Fruit fly (Drosophila melanogaster): ENCODE results near the gene CG14294.
A peak's percentile ranks its signal among the peaks of the same experiment; 100 is the strongest.

Gene CG14294

DNA sequence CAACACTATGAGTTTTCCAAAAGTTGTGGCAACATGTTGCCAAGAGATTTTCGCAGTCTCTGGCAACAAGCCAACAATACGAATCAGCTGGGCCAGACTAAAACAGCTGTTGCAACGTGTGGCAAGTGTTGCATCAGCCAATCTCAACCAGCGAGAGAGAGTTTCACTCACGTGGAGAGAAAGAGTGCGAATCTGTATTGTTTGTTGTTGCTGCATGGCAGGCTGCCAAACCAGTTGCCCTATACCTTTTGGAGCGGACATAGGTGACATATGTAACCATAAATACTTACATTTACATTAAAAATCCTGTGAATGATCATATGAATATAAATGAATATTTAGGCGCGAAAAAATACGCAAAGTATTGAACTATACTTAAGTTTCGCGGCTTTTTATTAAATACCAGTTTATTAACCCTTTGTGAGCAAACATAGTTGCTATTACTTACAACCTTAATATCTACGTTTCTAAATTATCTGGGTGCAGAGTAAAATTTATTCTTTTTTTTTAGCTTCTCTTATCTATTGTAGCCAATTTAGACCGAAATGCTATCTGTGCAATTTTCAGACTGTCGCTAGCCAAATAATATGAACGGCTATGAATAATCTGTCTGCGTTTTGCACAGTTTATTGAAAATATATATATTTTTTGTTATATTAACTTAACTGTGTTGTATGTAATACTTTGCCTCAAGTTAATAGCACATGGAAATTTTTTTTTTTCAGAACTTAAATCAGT is 12.0 kb upstream of the CG14294 start (continued):
- TF ChIP-seq CG12659 (GFP tag; optimal IDR thresholded peaks at IDR 0.05) = peak; percentile 6
- TF ChIP-seq MTF-1 (GFP tag; optimal IDR thresholded peaks at IDR 0.05; ENCODE audit: borderline replicate concordance) = no peak
- TF ChIP-seq Drgx (GFP tag; IDR thresholded peaks at IDR 0.05) = peak; percentile 58
- no peak for TF ChIP-seq ab (GFP tag; optimal IDR thresholded peaks at IDR 0.05)
- no peak for TF ChIP-seq Ada2b (GFP tag; IDR thresholded peaks at IDR 0.05)
- TF ChIP-seq abd-A (tag; optimal IDR thresholded peaks at IDR 0.05) = no peak
- no peak for TF ChIP-seq CG9797 (GFP tag; optimal IDR thresholded peaks at IDR 0.05)
- no peak for TF ChIP-seq CG12104 (GFP tag; optimal IDR thresholded peaks at IDR 0.05)
- no peak for TF ChIP-seq Hmr (GFP tag; optimal IDR thresholded peaks at IDR 0.05)
- no peak for TF ChIP-seq CG13296 (GFP tag; optimal IDR thresholded peaks at IDR 0.05)
- TF ChIP-seq ems (GFP tag; optimal IDR thresholded peaks at IDR 0.05) = peak; percentile 42
- TF ChIP-seq crol (GFP tag; IDR thresholded peaks at IDR 0.05) = no peak
- no peak for TF ChIP-seq dimm (GFP tag; IDR thresholded peaks at IDR 0.05)
- no peak for TF ChIP-seq Fer3 (tag; optimal IDR thresholded peaks at IDR 0.05)
- TF ChIP-seq CG7271 (tag; optimal IDR thresholded peaks at IDR 0.05) = no peak
- peak; percentile 39 for TF ChIP-seq Hmx (GFP tag; optimal IDR thresholded peaks at IDR 0.05)
- TF ChIP-seq dmrt11E (tag; optimal IDR thresholded peaks at IDR 0.05) = peak; percentile 7
- TF ChIP-seq CG6175 (GFP tag; IDR thresholded peaks at IDR 0.05) = peak; percentile 69; the same call in 1 of the 3 replicates
- TF ChIP-seq CG2712 (tag; optimal IDR thresholded peaks at IDR 0.05) = peak; percentile 9
- peak; percentile 37 for TF ChIP-seq Sox100B (GFP tag; optimal IDR thresholded peaks at IDR 0.05)
- no peak for TF ChIP-seq Nf-YC (tag; optimal IDR thresholded peaks at IDR 0.05)
- peak; percentile 23; the same call in 1 of the 2 replicates for TF ChIP-seq CG10366 (GFP tag; IDR thresholded peaks at IDR 0.05)
- TF ChIP-seq tll (GFP tag; optimal IDR thresholded peaks at IDR 0.05) = no peak
- no peak for TF ChIP-seq CG2875 (GFP tag; optimal IDR thresholded peaks at IDR 0.05)
- no peak for TF ChIP-seq trem (tag; optimal IDR thresholded peaks at IDR 0.05)
- TF ChIP-seq Atf3 (GFP tag; optimal IDR thresholded peaks at IDR 0.05) = no peak
- no peak for TF ChIP-seq sug (tag; optimal IDR thresholded peaks at IDR 0.05)
- TF ChIP-seq CG3838 (GFP tag; optimal IDR thresholded peaks at IDR 0.05) = no peak
- TF ChIP-seq da (GFP tag; optimal IDR thresholded peaks at IDR 0.05) = no peak
- no peak for TF ChIP-seq CG18619 (GFP tag; optimal IDR thresholded peaks at IDR 0.05)
- no peak for TF ChIP-seq lilli (GFP tag; optimal IDR thresholded peaks at IDR 0.05)
- no peak for TF ChIP-seq tx (GFP tag; optimal IDR thresholded peaks at IDR 0.05)
- no peak for TF ChIP-seq CG9215 (GFP tag; IDR thresholded peaks at IDR 0.05)
- TF ChIP-seq bsh (GFP tag; optimal IDR thresholded peaks at IDR 0.05) = peak; percentile 33 to 43
- TF ChIP-seq tio (GFP tag; optimal IDR thresholded peaks at IDR 0.05) = peak; percentile 55
- TF ChIP-seq CG12299 (tag; optimal IDR thresholded peaks at IDR 0.05) = no peak
- TF ChIP-seq esg (GFP tag; conservative IDR thresholded peaks at IDR 0.05) = no peak
- no peak; the same call in 1 of the 2 replicates for TF ChIP-seq Ravus (GFP tag; IDR thresholded peaks at IDR 0.05)
- no peak for TF ChIP-seq D19A (tag; optimal IDR thresholded peaks at IDR 0.05)
- no peak for TF ChIP-seq Dfd (GFP tag; optimal IDR thresholded peaks at IDR 0.05)
- no peak for TF ChIP-seq insv (GFP tag; optimal IDR thresholded peaks at IDR 0.05)
- no peak for TF ChIP-seq usp (GFP tag; optimal IDR thresholded peaks at IDR 0.05)
- TF ChIP-seq ranshi (GFP tag; IDR thresholded peaks at IDR 0.05) = 0 out of 2 replicates have a peak, but pooled peaks have one; percentile 35
- TF ChIP-seq Sox102F (GFP tag; optimal IDR thresholded peaks at IDR 0.05) = peak; percentile 30
- no peak for TF ChIP-seq Dp (GFP tag; optimal IDR thresholded peaks at IDR 0.05)
- TF ChIP-seq Abd-B (GFP tag; optimal IDR thresholded peaks at IDR 0.05) = no peak
- TF ChIP-seq Kr (GFP tag; optimal IDR thresholded peaks at IDR 0.05) = no peak
- TF ChIP-seq Usf (GFP tag; optimal IDR thresholded peaks at IDR 0.05) = no peak
- TF ChIP-seq CG6813 (GFP tag; optimal IDR thresholded peaks at IDR 0.05) = no peak

All from whole organism, embryonic.